Worm (Caenorhabditis elegans) whole organism, L1 larva: ENCODE measurements around the gene Y82E9BR.5.

Experiments
- C04F5.9 ChIP-seq: sonication (generic microtip); optimal IDR thresholded peaks from 2 replicates; lab custom pipeline; 2016; ENCODE audit warnings: missing genetic modification characterization, missing compliant biosample characterization
- F16B12.6 ChIP-seq: fragments of 150-350 bp; optimal IDR thresholded peaks from 2 replicates; lab custom pipeline; 2014; ENCODE audit warnings: missing biosample characterization, missing genetic modification characterization
- alr-1 ChIP-seq: fragments of 200-800 bp; sonication (Bioruptor generic); optimal IDR thresholded peaks from 2 replicates; lab custom pipeline; 2018; ENCODE audit warnings: borderline replicate concordance, mild to moderate bottlenecking, missing genetic modification characterization, missing compliant biosample characterization
- blmp-1 ChIP-seq: fragments of 150-350 bp; optimal IDR thresholded peaks from 2 replicates; lab custom pipeline; 2014; ENCODE audit warnings: missing biosample characterization, missing genetic modification characterization
- ceh-8 ChIP-seq: fragments of 200-800 bp; sonication (Bioruptor generic); optimal IDR thresholded peaks from 2 replicates; lab custom pipeline; 2018; ENCODE audit warnings: mild to moderate bottlenecking, missing genetic modification characterization, moderate library complexity, missing compliant biosample characterization
- ces-1 ChIP-seq: fragments of 150-350 bp; optimal IDR thresholded peaks from 2 replicates; lab custom pipeline; 2014; ENCODE audit warnings: missing biosample characterization, missing genetic modification reagents, missing genetic modification characterization
- dpl-1 ChIP-seq, 3 experiments: fragments of 150-350 bp in 2 of 3; sonication (generic microtip) in 1 of 3; optimal IDR thresholded peaks; 2 replicates each; lab custom pipeline; 2014 to 2017; ENCODE audit warnings: missing biosample characterization in 3 of 3, missing genetic modification characterization in 3 of 3, missing genetic modification reagents in 3 of 3
- dsc-1 ChIP-seq: sonication (generic microtip); optimal IDR thresholded peaks from 2 replicates; lab custom pipeline; 2016; ENCODE audit warnings: mild to moderate bottlenecking, missing genetic modification characterization, missing compliant biosample characterization
- efl-1 ChIP-seq, 4 experiments: fragments of 150-350 bp; optimal IDR thresholded peaks in 3 of 4; peaks in 1 of 4; 1 replicate in 1 of 4; 2 replicates in 3 of 4; lab custom pipeline; 2014; ENCODE audit warnings: missing biosample characterization in 2 of 4, missing genetic modification characterization in 2 of 4, missing genetic modification reagents in 2 of 4
- efl-3 ChIP-seq: fragments of 200-800 bp; sonication (Bioruptor generic); optimal IDR thresholded peaks from 2 replicates; lab custom pipeline; 2018; ENCODE audit warnings: mild to moderate bottlenecking, missing genetic modification characterization, missing compliant biosample characterization
- egl-27 ChIP-seq, 2 experiments: fragments of 150-350 bp in 1 of 2; sonication (generic microtip); optimal IDR thresholded peaks; 3 replicates each; lab custom pipeline; 2017 to 2018; ENCODE audit warnings: missing biosample characterization in 2 of 2, missing genetic modification characterization in 2 of 2, missing genetic modification reagents in 2 of 2
- elt-2 ChIP-seq: sonication (generic microtip); optimal IDR thresholded peaks from 2 replicates; lab custom pipeline; 2016; ENCODE audit warnings: missing genetic modification characterization, mild to moderate bottlenecking, inconsistent platforms, missing compliant biosample characterization, missing genetic modification reagents
- fkh-10 ChIP-seq: sonication (generic microtip); optimal IDR thresholded peaks from 2 replicates; lab custom pipeline; 2017; ENCODE audit warnings: missing biosample characterization, missing genetic modification reagents, missing genetic modification characterization
- fos-1 ChIP-seq: fragments of 150-350 bp; optimal IDR thresholded peaks from 2 replicates; lab custom pipeline; 2014; ENCODE audit warnings: missing biosample characterization, missing genetic modification characterization
- grh-1 ChIP-seq: fragments of 200-800 bp; sonication (Bioruptor generic); IDR thresholded peaks from 2 replicates; pipeline ENCODE4 v1.3.6; 2022; ENCODE audit warnings: missing genetic modification reagents, missing genetic modification characterization, missing compliant biosample characterization
- hlh-17 ChIP-seq: fragments of 200-800 bp; sonication (Bioruptor generic); optimal IDR thresholded peaks from 2 replicates; lab custom pipeline; 2018; ENCODE audit warnings: missing genetic modification characterization, mild to moderate bottlenecking, missing compliant biosample characterization, moderate library complexity, borderline replicate concordance
- hlh-4 ChIP-seq: sonication (generic microtip); optimal IDR thresholded peaks from 2 replicates; lab custom pipeline; 2016; ENCODE audit warnings: mild to moderate bottlenecking, missing genetic modification characterization, missing compliant biosample characterization
- hpl-2 ChIP-seq: fragments of 150-350 bp; optimal IDR thresholded peaks from 2 replicates; lab custom pipeline; 2014; ENCODE audit warnings: missing biosample characterization, missing genetic modification reagents, missing genetic modification characterization
- isw-1 ChIP-seq: fragments of 200-800 bp; sonication (Bioruptor generic); IDR thresholded peaks from 2 replicates; pipeline ENCODE4 v1.3.6; 2022; ENCODE audit warnings: missing genetic modification characterization, missing compliant biosample characterization
- jun-1 ChIP-seq: fragments of 150-350 bp; optimal IDR thresholded peaks from 2 replicates; lab custom pipeline; 2014; ENCODE audit warnings: missing biosample characterization, missing genetic modification reagents, missing genetic modification characterization
- lin-15B ChIP-seq: fragments of 150-350 bp; sonication (generic microtip); optimal IDR thresholded peaks from 3 replicates; lab custom pipeline; 2014; ENCODE audit warnings: missing biosample characterization, missing genetic modification characterization
- lin-35 ChIP-seq, 2 experiments: fragments of 150-350 bp; optimal IDR thresholded peaks; 2 replicates each; lab custom pipeline; 2014; ENCODE audit warnings: missing biosample characterization in 2 of 2, missing genetic modification characterization in 2 of 2, missing genetic modification reagents in 2 of 2
- lir-3 ChIP-seq: sonication (generic microtip); optimal IDR thresholded peaks from 2 replicates; lab custom pipeline; 2016; ENCODE audit warnings: mild to moderate bottlenecking, missing genetic modification characterization, moderate library complexity, missing compliant biosample characterization; ENCODE audit not compliant: poor library complexity
- mef-2 ChIP-seq: fragments of 150-350 bp; optimal IDR thresholded peaks from 2 replicates; lab custom pipeline; 2014; ENCODE audit warnings: missing biosample characterization, missing genetic modification characterization
- nhr-20 ChIP-seq: sonication (generic microtip); optimal IDR thresholded peaks from 2 replicates; lab custom pipeline; 2016; ENCODE audit warnings: mild to moderate bottlenecking, missing genetic modification characterization, missing compliant biosample characterization
- nhr-28 ChIP-seq: fragments of 150-350 bp; optimal IDR thresholded peaks from 2 replicates; lab custom pipeline; 2014; ENCODE audit warnings: missing biosample characterization, missing genetic modification characterization
- nhr-47 ChIP-seq: sonication (generic microtip); optimal IDR thresholded peaks from 2 replicates; lab custom pipeline; 2016; ENCODE audit warnings: mild to moderate bottlenecking, missing genetic modification characterization, moderate library complexity, missing compliant biosample characterization
- nhr-71 ChIP-seq: sonication (generic microtip); optimal IDR thresholded peaks from 2 replicates; lab custom pipeline; 2016; ENCODE audit warnings: mild to moderate bottlenecking, missing genetic modification characterization, moderate library complexity, missing compliant biosample characterization
- nhr-76 ChIP-seq: sonication (generic microtip); optimal IDR thresholded peaks from 2 replicates; lab custom pipeline; 2017; ENCODE audit warnings: missing biosample characterization, missing genetic modification characterization
- nhr-77 ChIP-seq: fragments of 150-350 bp; optimal IDR thresholded peaks from 2 replicates; lab custom pipeline; 2014; ENCODE audit warnings: missing biosample characterization, missing genetic modification characterization
- nhr-85 ChIP-seq: sonication (generic microtip); peaks from one replicate; lab custom pipeline; 2016; ENCODE audit warnings: missing genetic modification characterization, inconsistent platforms, missing compliant biosample characterization
- pax-3 ChIP-seq: fragments of 200-800 bp; sonication (Bioruptor generic); optimal IDR thresholded peaks from 2 replicates; lab custom pipeline; 2018; ENCODE audit warnings: mild to moderate bottlenecking, missing genetic modification characterization, moderate library complexity, missing compliant biosample characterization
- pqm-1 ChIP-seq: sonication (generic microtip); optimal IDR thresholded peaks from 3 replicates; lab custom pipeline; 2017; ENCODE audit warnings: missing biosample characterization, missing genetic modification characterization
- skn-1 ChIP-seq: fragments of 150-350 bp; optimal IDR thresholded peaks from 2 replicates; lab custom pipeline; 2014; ENCODE audit warnings: missing biosample characterization, missing genetic modification characterization
- snu-23 ChIP-seq: sonication (generic microtip); optimal IDR thresholded peaks from 2 replicates; lab custom pipeline; 2016; ENCODE audit warnings: missing genetic modification characterization, missing compliant biosample characterization
- sptf-1 ChIP-seq: fragments of 150-350 bp; optimal IDR thresholded peaks from 2 replicates; lab custom pipeline; 2014; ENCODE audit warnings: missing biosample characterization, missing genetic modification characterization
- tbx-2 ChIP-seq: sonication (generic microtip); optimal IDR thresholded peaks from 2 replicates; lab custom pipeline; 2016; ENCODE audit warnings: missing genetic modification characterization, missing compliant biosample characterization
- tlp-1 ChIP-seq: fragments of 150-350 bp; optimal IDR thresholded peaks from 2 replicates; lab custom pipeline; 2014; ENCODE audit warnings: missing biosample characterization, missing genetic modification characterization
- unc-86 ChIP-seq: sonication (generic microtip); optimal IDR thresholded peaks from 2 replicates; lab custom pipeline; 2016; ENCODE audit warnings: missing genetic modification characterization, missing compliant biosample characterization
- unc-98 ChIP-seq: fragments of 200-800 bp; sonication (Bioruptor generic); IDR thresholded peaks from 2 replicates; pipeline ENCODE4 v1.3.6; 2022; ENCODE audit warnings: missing genetic modification characterization, missing compliant biosample characterization
- vab-15 ChIP-seq: sonication (generic microtip); optimal IDR thresholded peaks from 2 replicates; lab custom pipeline; 2017; ENCODE audit warnings: missing genotype, mild to moderate bottlenecking, missing genetic modification characterization, missing compliant biosample characterization
- zip-4 ChIP-seq: fragments of 200-800 bp; sonication (Bioruptor generic); optimal IDR thresholded peaks from 2 replicates; lab custom pipeline; 2018; ENCODE audit warnings: mild to moderate bottlenecking, missing genetic modification characterization, moderate library complexity, missing compliant biosample characterization
- ztf-11 ChIP-seq, 2 experiments: sonication (generic microtip); optimal IDR thresholded peaks; 2 replicates each; lab custom pipeline; 2016 to 2017; ENCODE audit warnings: missing genetic modification characterization in 2 of 2, missing biosample characterization in 1 of 2, missing compliant biosample characterization in 1 of 2

The Y82E9BR.5 gene

DNA sequence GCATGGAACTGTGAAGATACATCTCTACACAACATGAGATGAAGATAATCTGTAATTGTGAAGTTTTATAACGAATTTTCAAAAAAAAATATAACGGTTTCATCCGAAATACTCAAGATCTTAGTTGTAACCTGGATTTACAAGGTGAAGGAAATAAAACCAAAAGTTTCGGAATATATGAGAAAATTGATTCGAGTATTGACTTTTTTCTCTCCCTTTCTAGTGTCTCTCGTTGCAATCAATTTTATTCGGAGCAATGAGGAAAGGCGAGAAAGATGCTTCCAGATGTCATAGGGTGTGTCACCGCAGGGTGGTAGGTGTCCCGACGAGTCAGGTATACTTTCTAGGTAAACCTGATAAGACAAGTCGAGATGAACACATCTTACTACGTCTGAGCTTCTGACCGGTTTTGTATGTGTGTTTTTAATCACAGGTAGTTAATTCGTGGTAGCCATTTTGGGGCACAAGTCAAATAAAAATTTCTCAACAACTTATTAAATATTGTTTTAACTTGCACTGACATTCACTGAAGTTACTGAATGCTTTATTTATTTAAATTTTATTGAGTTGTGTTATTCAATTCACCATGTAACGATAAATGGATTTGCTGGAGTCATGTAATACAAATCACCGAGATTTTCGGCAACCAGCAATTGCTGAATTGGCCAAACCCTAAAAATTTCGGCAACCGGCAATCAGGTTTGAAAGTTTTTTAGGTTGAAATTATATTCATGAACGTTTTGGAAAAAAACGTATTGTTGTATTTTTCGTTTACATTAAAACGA, 4.3 kb downstream of the Y82E9BR.5 start, which contains the start of gene pals-20:
pals-20 (minus strand) TSS at position 51 of the 785 bp plus-strand sequence.
- no peak for TF ChIP-seq pax-3
- no peak for TF ChIP-seq fos-1 (tag; lab: Kevin White, UChicago)
- no peak for TF ChIP-seq efl-1 (optimal IDR thresholded peaks at IDR 0.05; lab: Kevin White, UChicago)
- TF ChIP-seq efl-1 (GFP tag; optimal IDR thresholded peaks at IDR 0.05 in 1 of 2; lab: Kevin White, UChicago): peak in 1 of 2 experiments; percentile 75

DNA sequence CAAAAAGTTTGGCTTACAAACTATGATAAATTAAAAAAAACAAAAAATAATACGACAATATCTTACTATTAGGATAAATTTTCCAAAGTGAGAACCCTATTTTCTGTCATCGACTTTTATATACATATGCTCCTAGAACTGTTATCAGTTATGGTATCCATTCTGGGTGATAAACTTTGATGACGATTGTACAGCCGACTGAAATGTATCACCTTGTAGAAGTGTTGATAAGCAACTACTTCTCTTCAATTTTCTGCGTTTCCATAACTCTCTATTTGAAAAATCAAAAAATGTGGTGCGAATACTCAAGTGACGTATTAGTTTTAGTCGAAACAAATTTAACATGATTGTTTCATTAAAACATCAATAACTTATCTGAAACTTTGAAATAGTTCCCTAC, 5.8 kb downstream of the Y82E9BR.5 start:
- no peak for TF ChIP-seq nhr-20
- TF ChIP-seq jun-1: peak; percentile 13
- no peak for TF ChIP-seq hlh-17 (GFP tag; lab: Kevin White, UChicago)
- no peak for TF ChIP-seq nhr-28 (tag; lab: Kevin White, UChicago)
- peak; percentile 90 for TF ChIP-seq elt-2
- TF ChIP-seq tlp-1 (tag; lab: Kevin White, UChicago): peak; percentile 66

DNA sequence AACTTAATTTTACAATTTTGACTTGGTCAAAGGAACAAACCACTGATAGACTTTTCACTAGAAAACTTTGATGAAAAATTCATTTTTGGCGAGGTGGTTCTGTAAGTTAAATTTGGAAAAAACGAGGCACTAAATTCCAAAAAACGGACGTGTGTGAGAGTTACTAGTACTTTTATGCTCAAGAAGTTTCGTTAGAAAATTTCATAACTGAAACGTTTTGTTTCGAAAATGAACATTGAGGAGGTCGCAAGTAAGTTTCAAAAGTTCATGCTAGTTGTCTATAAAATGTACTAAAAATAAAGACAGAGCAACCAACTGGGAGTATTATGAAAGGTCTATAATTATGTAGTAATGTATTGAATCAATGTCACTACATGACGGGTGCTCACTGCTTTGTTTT, 7.6 kb downstream of the Y82E9BR.5 start, which contains the start of gene pals-17:
pals-17 (minus strand) TSS at position 101 of the 400 bp plus-strand sequence.
- TF ChIP-seq C04F5.9 (tag; lab: Kevin White, UChicago) (no peak), alr-1 (tag; lab: Kevin White, UChicago) (no peak), lir-3 (tag; lab: Kevin White, UChicago) (no peak), zip-4 (GFP tag; lab: Kevin White, UChicago) (no peak), grh-1 (GFP tag; lab: Robert Waterston, UW) (no peak), blmp-1 (tag; lab: Kevin White, UChicago) (no peak), lin-15B (no peak), ces-1 (GFP tag; lab: Kevin White, UChicago) (no peak), mef-2 (tag; lab: Kevin White, UChicago) (no peak), isw-1 (GFP tag; lab: Robert Waterston, UW) (no peak), unc-98 (GFP tag; lab: Robert Waterston, UW) (no peak), hlh-17 (GFP tag; lab: Kevin White, UChicago) (no peak), hpl-2 (GFP tag; lab: Kevin White, UChicago) (no peak)

DNA sequence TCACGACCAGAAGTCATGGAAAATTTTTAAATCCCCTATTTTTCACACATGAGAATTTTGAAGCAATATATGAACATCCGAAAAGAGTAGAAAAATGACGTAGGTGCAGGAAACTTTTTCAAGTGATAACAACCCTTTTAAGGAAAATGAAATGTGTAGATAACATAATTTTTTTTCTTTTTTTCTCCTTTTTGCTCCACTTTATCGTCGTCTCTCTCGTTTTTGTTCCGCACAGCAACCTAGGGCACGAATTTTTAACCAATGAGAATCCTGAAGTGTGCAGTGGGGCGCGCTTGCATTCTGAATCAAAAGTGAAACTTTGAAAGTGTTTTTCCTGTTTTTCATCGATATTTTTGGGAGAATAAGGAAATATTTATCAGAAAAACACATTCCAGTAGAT, 8.6 kb downstream of the Y82E9BR.5 start:
- TF ChIP-seq ztf-11 (tag; optimal IDR thresholded peaks at IDR 0.05; lab: Kevin White, UChicago) (no peak), zip-4 (GFP tag; lab: Kevin White, UChicago) (no peak), skn-1 (tag; lab: Kevin White, UChicago) (no peak), ceh-8 (no peak), nhr-47 (no peak), dsc-1 (tag; lab: Kevin White, UChicago) (no peak), tbx-2 (no peak), nhr-77 (tag; lab: Kevin White, UChicago) (no peak), efl-1 (optimal IDR thresholded peaks at IDR 0.05; lab: Kevin White, UChicago) (no peak), efl-1 (GFP tag; optimal IDR thresholded peaks at IDR 0.05 in 1 of 2; lab: Kevin White, UChicago) (peak in 1 of 2 experiments; percentile 86), nhr-71 (tag; lab: Kevin White, UChicago) (no peak), F16B12.6 (tag; lab: Kevin White, UChicago) (no peak), efl-3 (GFP tag; lab: Kevin White, UChicago) (no peak), nhr-76 (no peak), vab-15 (tag; lab: Kevin White, UChicago) (no peak), snu-23 (GFP tag; lab: Kevin White, UChicago) (no peak), dpl-1 (GFP tag; optimal IDR thresholded peaks at IDR 0.05; lab: Kevin White, UChicago) (no peak), hpl-2 (GFP tag; lab: Kevin White, UChicago) (no peak), unc-86 (tag; lab: Kevin White, UChicago) (no peak), fkh-10 (no peak), egl-27 (tag; optimal IDR thresholded peaks at IDR 0.05; lab: Kevin White, UChicago) (no peak), lin-15B (no peak), lin-35 (GFP tag; optimal IDR thresholded peaks at IDR 0.05; lab: Kevin White, UChicago) (peak in 1 of 2 experiments; percentile 2), hlh-4 (no peak), sptf-1 (tag; lab: Kevin White, UChicago) (no peak), unc-98 (GFP tag; lab: Robert Waterston, UW) (no peak), blmp-1 (tag; lab: Kevin White, UChicago) (no peak), alr-1 (tag; lab: Kevin White, UChicago) (no peak), tlp-1 (tag; lab: Kevin White, UChicago) (no peak), nhr-85 (no peak), pqm-1 (tag; lab: Kevin White, UChicago) (peak; percentile 51), isw-1 (GFP tag; lab: Robert Waterston, UW) (no peak)
